Worm (Caenorhabditis elegans) whole organism, early embryonic: Measurements from ENCODE around the gene srj-23.

Experiments used
- ama-1 ChIP-seq: fragments of 150-350 bp; optimal IDR thresholded peaks from 2 replicates; lab custom pipeline; 2014
- hmbx-1 ChIP-seq: sonication (generic microtip); optimal IDR thresholded peaks from 2 replicates; lab custom pipeline; 2016; ENCODE audit warnings: mild to moderate bottlenecking, missing genetic modification characterization, missing compliant biosample characterization
- pes-1 ChIP-seq: fragments of 200-800 bp; sonication (Bioruptor generic); IDR thresholded peaks from 2 replicates; pipeline ENCODE4 v1.3.6; 2022; ENCODE audit warnings: missing genetic modification reagents, missing genetic modification characterization, missing compliant biosample characterization
- sea-1 ChIP-seq: fragments of 200-800 bp; sonication (Bioruptor generic); conservative IDR thresholded peaks from 2 replicates; pipeline ENCODE4 v1.3.6; 2022; ENCODE audit warnings: missing genetic modification characterization, missing compliant biosample characterization

DNA sequence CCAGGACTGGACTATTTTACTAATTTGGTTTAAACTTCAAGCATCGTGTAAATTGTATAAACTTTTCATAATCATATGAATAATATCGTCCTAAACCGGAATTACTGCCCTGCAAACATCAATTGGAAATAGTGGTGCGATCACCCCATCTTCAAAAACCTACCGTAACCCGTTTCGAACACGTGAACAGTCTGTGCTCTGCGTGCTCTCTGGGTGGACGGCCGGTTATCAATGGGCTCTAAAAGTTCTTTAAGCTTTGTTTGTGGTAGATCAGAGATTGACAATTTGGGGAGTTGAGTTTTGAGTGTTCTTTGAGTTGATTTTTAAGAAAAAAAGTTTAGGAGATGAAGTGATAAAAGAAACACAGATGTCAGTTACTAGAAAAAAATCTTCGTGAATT, 5.2 kb downstream of the srj-23 start:
- TF ChIP-seq ama-1 = no peak
- no peak for TF ChIP-seq pes-1 (GFP tag; lab: Robert Waterston, UW)
- no peak for TF ChIP-seq hmbx-1 (tag; lab: Kevin White, UChicago)
- no peak for TF ChIP-seq sea-1 (GFP tag; lab: Robert Waterston, UW)
